Worm (Caenorhabditis elegans): ENCODE measurements around the gene F26D2.13.

Gene F26D2.13

ce11 chrV:16390655-16391054 lies 44.8 kb downstream of the F26D2.13 start, which contains the start of gene gst-44:
gst-44 (plus strand) TSS chrV:16390891.
- TF ChIP-seq skn-1 (tag; optimal IDR thresholded peaks at IDR 0.05) (no peak), mxl-3 (GFP tag; optimal IDR thresholded peaks at IDR 0.05) (peak; percentile 67), tag-97 (GFP tag; IDR thresholded peaks at IDR 0.05) (no peak), pqm-1 (tag; optimal IDR thresholded peaks at IDR 0.05) (peak; percentile 31), dmd-6 (GFP tag; IDR thresholded peaks at IDR 0.05) (peak; percentile 86), lin-29 (GFP tag; IDR thresholded peaks at IDR 0.05) (no peak), lir-3 (tag; optimal IDR thresholded peaks at IDR 0.05) (no peak), nhr-28 (tag; optimal IDR thresholded peaks at IDR 0.05) (peak; percentile 88), nhr-102 (tag; optimal IDR thresholded peaks at IDR 0.05) (peak; percentile 95), lsy-2 (tag; optimal IDR thresholded peaks at IDR 0.05) (no peak), arid-1 (GFP tag; conservative IDR thresholded peaks at IDR 0.05) (no peak), ceh-44 (GFP tag; IDR thresholded peaks at IDR 0.05) (no peak), nhr-25 (tag; optimal IDR thresholded peaks at IDR 0.05; ENCODE audit: borderline replicate concordance, insufficient read depth) (no peak), vab-7 (GFP tag; IDR thresholded peaks at IDR 0.05) (no peak), nhr-77 (tag; optimal IDR thresholded peaks at IDR 0.05) (peak; percentile 11), zip-2 (tag; optimal IDR thresholded peaks at IDR 0.05) (no peak), spr-3 (GFP tag; optimal IDR thresholded peaks at IDR 0.05) (no peak), F10B5.3 (tag; optimal IDR thresholded peaks at IDR 0.05) (no peak), hlh-11 (tag; optimal IDR thresholded peaks at IDR 0.05) (peak; percentile 45)

- TF ChIP-seq unc-62 (GFP tag; optimal IDR thresholded peaks at IDR 0.05 in 1 of 2) (peak in 1 of 2 experiments; percentile 62), unc-62 (tag; optimal IDR thresholded peaks at IDR 0.05) (no peak), nhr-42 (GFP tag; IDR thresholded peaks at IDR 0.05) (no peak), ceh-20 (GFP tag; IDR thresholded peaks at IDR 0.05) (no peak), daf-8 (GFP tag; IDR thresholded peaks at IDR 0.05) (no peak), ctbp-1 (GFP tag; IDR thresholded peaks at IDR 0.05) (no peak), skn-1 (tag; optimal IDR thresholded peaks at IDR 0.05) (no peak)
Observed at ce11 chrV:16388268-16388667, 47.1 kb downstream of the F26D2.13 start, which contains the start of gene sri-65. sri-65 (minus strand) TSS chrV:16388368.
